Fruit fly (Drosophila melanogaster) whole organism, embryonic: ENCODE measurements around the gene bbg.

Experiments
- Atf3 ChIP-seq: fragments of 200-800 bp; sonication (Bioruptor generic); optimal IDR thresholded peaks from 3 replicates; lab custom pipeline; 2016; ENCODE audit warnings: missing biosample characterization, missing genetic modification characterization
- Blimp-1 ChIP-seq: fragments of 200-800 bp; sonication (Bioruptor generic); optimal IDR thresholded peaks from 3 replicates; lab custom pipeline; 2018; ENCODE audit warnings: missing biosample characterization, missing genetic modification characterization, mild to moderate bottlenecking, moderate library complexity, missing genetic modification reagents
- CG12299 ChIP-seq: fragments of 200-800 bp; sonication (Bioruptor generic); optimal IDR thresholded peaks from 2 replicates; lab custom pipeline; 2018; ENCODE audit warnings: missing biosample characterization, mild to moderate bottlenecking, missing genetic modification characterization
- CG12659 ChIP-seq: fragments of 200-800 bp; sonication (Bioruptor generic); optimal IDR thresholded peaks from 3 replicates; lab custom pipeline; 2017; ENCODE audit warnings: mild to moderate bottlenecking, missing biosample characterization, missing genetic modification reagents, missing genetic modification characterization
- CG15269 ChIP-seq: fragments of 200-800 bp; sonication (Bioruptor generic); optimal IDR thresholded peaks from 2 replicates; lab custom pipeline; 2018; ENCODE audit warnings: missing biosample characterization, mild to moderate bottlenecking, missing genetic modification characterization, moderate library complexity
- CG1602 ChIP-seq: fragments of 200-800 bp; sonication (Bioruptor generic); optimal IDR thresholded peaks from 3 replicates; lab custom pipeline; 2016; ENCODE audit warnings: missing biosample characterization, missing genetic modification characterization
- CG1603 ChIP-seq: fragments of 200-800 bp; sonication (Bioruptor generic); optimal IDR thresholded peaks from 2 replicates; lab custom pipeline; 2019; ENCODE audit warnings: missing biosample characterization, mild to moderate bottlenecking, missing genetic modification characterization, moderate library complexity
- CG16815 ChIP-seq: fragments of 200-800 bp; sonication (Bioruptor generic); optimal IDR thresholded peaks from 3 replicates; lab custom pipeline; 2017; ENCODE audit warnings: missing biosample characterization, mild to moderate bottlenecking, missing genetic modification characterization
- CG2712 ChIP-seq: fragments of 200-800 bp; optimal IDR thresholded peaks from 3 replicates; lab custom pipeline; 2019; ENCODE audit warnings: missing biosample characterization, mild to moderate bottlenecking, missing genetic modification characterization, moderate library complexity
- CG30431 ChIP-seq: fragments of 200-800 bp; sonication (Bioruptor generic); optimal IDR thresholded peaks from 2 replicates; lab custom pipeline; 2017; ENCODE audit warnings: missing biosample characterization, missing genetic modification characterization
- CG42726 ChIP-seq: fragments of 200-800 bp; sonication (Bioruptor generic); IDR thresholded peaks from 2 replicates; pipeline ENCODE4 v1.3.6; 2022; ENCODE audit warnings: missing biosample characterization, missing genetic modification characterization; ENCODE audit not compliant: partially characterized antibody
- CG9932 ChIP-seq: fragments of 200-800 bp; sonication (Bioruptor generic); IDR thresholded peaks from 2 replicates; pipeline ENCODE4 v1.3.6; 2022; ENCODE audit warnings: missing biosample characterization, missing genetic modification characterization
- CTCF ChIP-seq: fragments of 200-800 bp; sonication (Bioruptor generic); optimal IDR thresholded peaks from 2 replicates; lab custom pipeline; 2017; ENCODE audit warnings: missing biosample characterization, mild to moderate bottlenecking, missing genetic modification characterization, moderate library complexity
- Camta ChIP-seq: fragments of 200-800 bp; sonication (Bioruptor generic); optimal IDR thresholded peaks from 2 replicates; lab custom pipeline; 2016; ENCODE audit warnings: missing biosample characterization, missing genetic modification characterization
- Chrac-16 ChIP-seq: fragments of 200-800 bp; sonication (Bioruptor generic); optimal IDR thresholded peaks from 3 replicates; lab custom pipeline; 2016; ENCODE audit warnings: missing biosample characterization, missing genetic modification characterization
- Dfd ChIP-seq, 2 experiments: fragments of >200 bp; optimal IDR thresholded peaks; 2 replicates each; lab custom pipeline; 2017; ENCODE audit warnings: missing biosample characterization in 2 of 2, missing genetic modification characterization in 2 of 2
- Dip2 ChIP-seq: fragments of 200-800 bp; sonication (Bioruptor generic); IDR thresholded peaks from 2 replicates; pipeline ENCODE4 v1.3.6; 2022; ENCODE audit warnings: missing biosample characterization, missing genetic modification characterization
- Dll ChIP-seq: fragments of 200-800 bp; sonication (Bioruptor generic); IDR thresholded peaks from 4 replicates; pipeline ENCODE4 v1.3.6; 2022; ENCODE audit warnings: missing biosample characterization, missing genetic modification characterization; ENCODE audit not compliant: partially characterized antibody
- E2f1 ChIP-seq: fragments of 200-800 bp; sonication (Bioruptor generic); IDR thresholded peaks from 2 replicates; pipeline ENCODE4 v1.3.6; 2022; ENCODE audit warnings: missing biosample characterization, missing genetic modification characterization
- Eip74EF ChIP-seq, 2 experiments: fragments of 200-800 bp in 1 of 2; fragments of >200 bp in 1 of 2; sonication (Bioruptor generic) in 1 of 2; optimal IDR thresholded peaks; 2 replicates each; lab custom pipeline; 2017 to 2019; ENCODE audit warnings: missing biosample characterization in 2 of 2, missing genetic modification characterization in 2 of 2, mild to moderate bottlenecking in 1 of 2, moderate library complexity in 1 of 2
- HLH4C ChIP-seq: fragments of 200-800 bp; sonication (Bioruptor generic); IDR thresholded peaks from 3 replicates; pipeline ENCODE4 v1.3.6; 2022; ENCODE audit warnings: missing biosample characterization, missing genetic modification characterization; ENCODE audit not compliant: partially characterized antibody
- Hmr ChIP-seq: fragments of 200-800 bp; sonication (Bioruptor generic); optimal IDR thresholded peaks from 3 replicates; lab custom pipeline; 2017; ENCODE audit warnings: mild to moderate bottlenecking, missing biosample characterization, missing genetic modification reagents, missing genetic modification characterization
- Hr51 ChIP-seq, 2 experiments: fragments of 200-800 bp; sonication (Bioruptor generic); optimal IDR thresholded peaks; 2 replicates in 1 of 2; 3 replicates in 1 of 2; lab custom pipeline; 2016 to 2018; ENCODE audit warnings: missing biosample characterization in 2 of 2, missing genetic modification characterization in 2 of 2, mild to moderate bottlenecking in 1 of 2, moderate library complexity in 1 of 2
- Hr78 ChIP-seq, 2 experiments: fragments of 200-800 bp in 1 of 2; fragments of >200 bp in 1 of 2; sonication (Bioruptor generic) in 1 of 2; optimal IDR thresholded peaks; 2 replicates each; lab custom pipeline; 2017 to 2019; ENCODE audit warnings: missing biosample characterization in 2 of 2, missing genetic modification characterization in 2 of 2, mild to moderate bottlenecking in 1 of 2, moderate library complexity in 1 of 2
- MBD-R2 ChIP-seq: fragments of 200-800 bp; sonication (Bioruptor generic); IDR thresholded peaks from 2 replicates; pipeline ENCODE4 v1.3.6; 2022; ENCODE audit warnings: missing biosample characterization, missing genetic modification characterization
- NfI ChIP-seq: fragments of 200-800 bp; sonication (Bioruptor generic); optimal IDR thresholded peaks from 3 replicates; lab custom pipeline; 2018; ENCODE audit warnings: missing biosample characterization, mild to moderate bottlenecking, missing genetic modification characterization, moderate library complexity
- Scr ChIP-seq: fragments of 200-800 bp; sonication (Bioruptor generic); IDR thresholded peaks from 2 replicates; pipeline ENCODE4 v1.3.6; 2022; ENCODE audit warnings: missing biosample characterization, missing genetic modification characterization; ENCODE audit not compliant: partially characterized antibody
- Side ChIP-seq: fragments of 200-800 bp; sonication (Bioruptor generic); optimal IDR thresholded peaks from 2 replicates; lab custom pipeline; 2016; ENCODE audit warnings: missing biosample characterization, missing genetic modification characterization
- Six4 ChIP-seq: fragments of 200-800 bp; sonication (Bioruptor generic); optimal IDR thresholded peaks from 2 replicates; lab custom pipeline; 2016; ENCODE audit warnings: missing biosample characterization, missing genetic modification characterization
- Sox102F ChIP-seq: fragments of 200-800 bp; sonication (Bioruptor generic); optimal IDR thresholded peaks from 2 replicates; lab custom pipeline; 2018; ENCODE audit warnings: missing biosample characterization, mild to moderate bottlenecking, missing genetic modification characterization, moderate library complexity
- Sry-β ChIP-seq: fragments of 200-800 bp; sonication (Bioruptor generic); optimal IDR thresholded peaks from 2 replicates; lab custom pipeline; 2018; ENCODE audit warnings: missing biosample characterization, mild to moderate bottlenecking, missing genetic modification characterization, moderate library complexity
- Usf ChIP-seq: fragments of 200-800 bp; sonication (Bioruptor generic); optimal IDR thresholded peaks from 2 replicates; lab custom pipeline; 2017; ENCODE audit warnings: missing genotype, missing biosample characterization, missing genetic modification characterization
- Xrp1 ChIP-seq: fragments of 200-800 bp; sonication (Bioruptor generic); IDR thresholded peaks from 2 replicates; pipeline ENCODE4 v1.3.6; 2022; ENCODE audit warnings: missing biosample characterization, missing genetic modification characterization
- ash1 ChIP-seq: fragments of 200-800 bp; sonication (Bioruptor generic); optimal IDR thresholded peaks from 2 replicates; lab custom pipeline; 2018; ENCODE audit warnings: missing biosample characterization, mild to moderate bottlenecking, missing genetic modification characterization
- caup ChIP-seq: fragments of 200-800 bp; sonication (Bioruptor generic); optimal IDR thresholded peaks from 3 replicates; lab custom pipeline; 2017; ENCODE audit warnings: missing biosample characterization, mild to moderate bottlenecking, missing genetic modification characterization, moderate library complexity; ENCODE audit not compliant: severe bottlenecking
- chm ChIP-seq: fragments of 200-800 bp; sonication (Bioruptor generic); IDR thresholded peaks from 2 replicates; pipeline ENCODE4 v1.3.6; 2022; ENCODE audit warnings: missing biosample characterization, missing genetic modification characterization
- dm ChIP-seq: fragments of 200-800 bp; sonication (Bioruptor generic); optimal IDR thresholded peaks from 3 replicates; lab custom pipeline; 2016; ENCODE audit warnings: missing biosample characterization, missing genetic modification characterization
- fu2 ChIP-seq: fragments of 200-800 bp; sonication (Bioruptor generic); optimal IDR thresholded peaks from 2 replicates; lab custom pipeline; 2016; ENCODE audit warnings: missing biosample characterization, missing genetic modification characterization
- ken ChIP-seq: fragments of 200-800 bp; sonication (Bioruptor generic); IDR thresholded peaks from 3 replicates; pipeline ENCODE4 v1.3.6; 2022; ENCODE audit warnings: missing biosample characterization, missing genetic modification characterization
- lmd ChIP-seq: fragments of 200-800 bp; sonication (Bioruptor generic); IDR thresholded peaks from 2 replicates; pipeline ENCODE4 v1.3.6; 2022; ENCODE audit warnings: missing biosample characterization, missing genetic modification characterization
- nom ChIP-seq: fragments of 200-800 bp; sonication (Bioruptor generic); optimal IDR thresholded peaks from 2 replicates; lab custom pipeline; 2017; ENCODE audit warnings: missing biosample characterization, missing genetic modification characterization, mild to moderate bottlenecking, moderate library complexity, missing genetic modification reagents
- oc ChIP-seq: fragments of 200-800 bp; sonication (Bioruptor generic); optimal IDR thresholded peaks from 2 replicates; lab custom pipeline; 2018; ENCODE audit warnings: missing biosample characterization, mild to moderate bottlenecking, missing genetic modification characterization, moderate library complexity
- otp ChIP-seq: fragments of 200-800 bp; sonication (Bioruptor generic); IDR thresholded peaks from 3 replicates; pipeline ENCODE4, ENCODE4 v1.3.6; 2022; ENCODE audit warnings: missing biosample characterization, missing genetic modification characterization
- scrt ChIP-seq: fragments of 200-800 bp; sonication (Bioruptor generic); optimal IDR thresholded peaks from 2 replicates; lab custom pipeline; 2018; ENCODE audit warnings: missing biosample characterization, mild to moderate bottlenecking, missing genetic modification characterization, moderate library complexity
- sd ChIP-seq: fragments of 200-800 bp; sonication (Bioruptor generic); optimal IDR thresholded peaks from 3 replicates; lab custom pipeline; 2018; ENCODE audit warnings: missing biosample characterization, mild to moderate bottlenecking, missing genetic modification characterization, moderate library complexity
- stwl ChIP-seq: fragments of 200-800 bp; sonication (Bioruptor generic); optimal IDR thresholded peaks from 3 replicates; lab custom pipeline; 2018; ENCODE audit warnings: missing biosample characterization, mild to moderate bottlenecking, missing genetic modification characterization, moderate library complexity
- tll ChIP-seq, 2 experiments: fragments of 200-800 bp in 1 of 2; fragments of >200 bp in 1 of 2; sonication (Bioruptor generic) in 1 of 2; optimal IDR thresholded peaks; 2 replicates each; lab custom pipeline; 2017 to 2019; ENCODE audit warnings: missing biosample characterization in 2 of 2, missing genetic modification characterization in 2 of 2, mild to moderate bottlenecking in 1 of 2, moderate library complexity in 1 of 2
- trem ChIP-seq: fragments of 200-800 bp; optimal IDR thresholded peaks from 3 replicates; lab custom pipeline; 2019; ENCODE audit warnings: missing biosample characterization, mild to moderate bottlenecking, missing genetic modification characterization, moderate library complexity
- unc-4 ChIP-seq: fragments of 200-800 bp; sonication (Bioruptor generic); IDR thresholded peaks from 2 replicates; pipeline ENCODE4 v1.3.6; 2022; ENCODE audit warnings: missing biosample characterization, missing genetic modification characterization; ENCODE audit not compliant: partially characterized antibody
- wor ChIP-seq: fragments of 200-800 bp; sonication (Bioruptor generic); IDR thresholded peaks from 2 replicates; pipeline ENCODE4 v1.3.6; 2022; ENCODE audit warnings: missing biosample characterization, missing genetic modification characterization

The bbg gene

DNA sequence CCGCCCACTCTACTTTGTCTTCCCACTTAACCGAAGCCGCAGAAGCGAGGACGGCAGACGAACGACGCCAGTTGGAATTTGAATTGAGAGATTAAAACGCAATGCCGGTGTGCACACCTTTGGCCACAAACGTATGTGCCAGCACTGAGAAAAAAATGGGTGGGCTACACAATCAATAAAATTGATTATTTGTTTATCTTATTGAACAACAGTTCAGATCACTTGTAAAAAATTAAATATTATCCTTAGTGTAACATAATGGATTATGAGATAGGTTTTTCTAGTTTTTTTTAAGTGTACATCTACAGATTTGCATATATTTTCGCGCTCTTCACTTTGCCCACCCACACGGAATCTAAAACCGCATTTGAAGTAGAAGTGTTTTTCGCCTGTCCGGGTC, 84.5 kb downstream of the bbg start (continued):
- no peak for TF ChIP-seq Atf3 (GFP tag; lab: Kevin White, UChicago)
- no peak for TF ChIP-seq unc-4 (GFP tag; lab: Robert Waterston, UW)
- peak; percentile 44; the same call in 1 of the 2 replicates for TF ChIP-seq E2f1
- TF ChIP-seq CG16815 (GFP tag; lab: Kevin White, UChicago), result peak; percentile 13
- TF ChIP-seq CG30431, result peak; percentile 4
- no peak for TF ChIP-seq oc (tag; lab: Kevin White, UChicago)
- TF ChIP-seq Sox102F (GFP tag; lab: Kevin White, UChicago), result peak; percentile 54
- no peak for TF ChIP-seq MBD-R2
- TF ChIP-seq Blimp-1, result peak; percentile 3
- peak; percentile 20 for TF ChIP-seq CG2712 (tag; lab: Kevin White, UChicago)
- TF ChIP-seq NfI (GFP tag; lab: Kevin White, UChicago), result no peak
- TF ChIP-seq Six4 (GFP tag; lab: Kevin White, UChicago), result no peak
- TF ChIP-seq Hmr (GFP tag; lab: Kevin White, UChicago), result no peak
- no peak for TF ChIP-seq sd
- TF ChIP-seq HLH4C (GFP tag; lab: Robert Waterston, UW), result no peak
- TF ChIP-seq Chrac-16 (GFP tag; lab: Kevin White, UChicago), result peak; percentile 16
- peak; percentile 3 for TF ChIP-seq CG15269
- no peak for TF ChIP-seq CG9932 (GFP tag; lab: Robert Waterston, UW)
- no peak for TF ChIP-seq Scr (GFP tag; lab: Robert Waterston, UW)
- no peak for TF ChIP-seq dm (GFP tag; lab: Kevin White, UChicago)
- 0 out of 3 replicates have a peak, but pooled peaks have one; percentile 41 for TF ChIP-seq otp
- TF ChIP-seq Dip2 (GFP tag; lab: Robert Waterston, UW), result no peak
- peak in 1 of 2 experiments; percentile 68 for TF ChIP-seq tll (GFP tag; optimal IDR thresholded peaks at IDR 0.05; lab: Kevin White, UChicago)
- TF ChIP-seq nom (GFP tag; lab: Kevin White, UChicago), result no peak
- no peak for TF ChIP-seq scrt
- TF ChIP-seq Xrp1 (GFP tag; lab: Robert Waterston, UW), result peak; percentile 66; the same call in 1 of the 2 replicates
- TF ChIP-seq fu2 (GFP tag; lab: Kevin White, UChicago), result no peak
- TF ChIP-seq wor (GFP tag; lab: Robert Waterston, UW), result no peak
- TF ChIP-seq CG1602, result no peak
- TF ChIP-seq caup (GFP tag; lab: Kevin White, UChicago), result no peak
- TF ChIP-seq Dfd (GFP tag; optimal IDR thresholded peaks at IDR 0.05; lab: Kevin White, UChicago), result no peak
- TF ChIP-seq trem (tag; lab: Kevin White, UChicago), result no peak
- no peak for TF ChIP-seq Usf (GFP tag; lab: Kevin White, UChicago)
- no peak for TF ChIP-seq ash1 (GFP tag; lab: Kevin White, UChicago)
- TF ChIP-seq Hr51 (GFP tag; optimal IDR thresholded peaks at IDR 0.05; lab: Kevin White, UChicago), result peak in 1 of 2 experiments; percentile 25
- TF ChIP-seq ken (GFP tag; lab: Robert Waterston, UW), result no peak
- no peak for TF ChIP-seq Hr78 (GFP tag; optimal IDR thresholded peaks at IDR 0.05; lab: Kevin White, UChicago)
- no peak for TF ChIP-seq CTCF (GFP tag; lab: Kevin White, UChicago)
- no peak for TF ChIP-seq Dll (GFP tag; lab: Robert Waterston, UW)
- no peak for TF ChIP-seq Eip74EF (GFP tag; optimal IDR thresholded peaks at IDR 0.05; lab: Kevin White, UChicago)
- TF ChIP-seq CG12659 (GFP tag; lab: Kevin White, UChicago), result no peak
- TF ChIP-seq lmd (GFP tag; lab: Robert Waterston, UW), result no peak
- TF ChIP-seq chm (GFP tag; lab: Robert Waterston, UW), result no peak
- no peak for TF ChIP-seq Side (GFP tag; lab: Kevin White, UChicago)
- TF ChIP-seq stwl (tag; lab: Kevin White, UChicago), result no peak
- TF ChIP-seq CG42726, result no peak
- TF ChIP-seq Camta, result no peak
- TF ChIP-seq Sry-β (GFP tag; lab: Kevin White, UChicago), result no peak
- no peak for TF ChIP-seq CG12299 (tag; lab: Kevin White, UChicago)
- TF ChIP-seq CG1603, result no peak
